Worm (Caenorhabditis elegans): Measurements from ENCODE around the gene C16C8.21.

C16C8.21 gene

DNA sequence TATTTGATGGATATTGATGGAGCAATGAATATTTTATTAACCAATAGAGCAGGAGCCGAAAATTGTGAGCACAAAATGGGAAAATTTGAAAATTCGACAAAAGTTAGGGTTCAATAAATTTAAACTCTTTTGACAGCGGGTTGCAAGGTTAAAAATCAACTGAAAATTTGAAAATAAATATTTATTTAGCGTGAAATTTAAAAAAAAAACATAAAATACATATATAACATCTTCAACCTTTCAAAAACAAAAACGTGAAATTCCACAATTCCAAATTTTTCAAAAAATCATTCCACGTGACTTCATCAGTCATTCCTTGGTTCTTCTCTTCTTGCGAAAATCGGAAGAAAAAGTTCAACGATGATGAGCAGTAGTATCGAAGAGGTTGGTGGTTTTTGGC is 18.6 kb upstream of the C16C8.21 start, which contains the start of gene C16C8.18 (continued):
- TF ChIP-seq madf-5 (GFP tag; IDR thresholded peaks at IDR 0.05) (no peak), lin-15B (tag; optimal IDR thresholded peaks at IDR 0.05) (no peak)

DNA sequence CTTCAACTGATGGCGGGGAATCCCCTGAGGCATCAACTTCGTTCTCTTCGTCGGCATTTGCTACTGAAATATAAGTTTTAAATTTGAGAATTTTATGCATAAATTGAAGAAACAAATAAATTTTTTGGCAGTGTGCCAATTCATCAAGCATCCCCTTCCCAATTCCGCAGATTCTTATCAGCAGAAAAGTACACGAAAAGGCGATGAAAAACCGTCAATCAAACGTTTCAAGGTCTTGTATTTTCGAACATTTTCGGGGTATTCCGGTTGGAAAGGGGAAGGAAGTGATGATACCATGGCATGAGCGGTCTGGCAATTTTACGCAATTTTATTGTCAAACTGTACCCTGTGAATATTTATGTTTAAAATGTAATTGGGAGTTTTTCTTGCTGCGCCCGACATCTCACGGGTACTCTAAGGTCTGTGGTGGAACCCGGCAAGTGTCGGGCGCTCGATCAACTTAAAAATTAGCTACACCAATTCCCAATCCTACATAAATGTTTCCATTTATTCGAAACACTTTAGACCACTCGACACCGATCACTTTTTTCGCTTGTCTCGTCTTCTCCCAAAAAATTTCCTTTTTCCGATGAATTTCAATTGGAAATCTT is 13.0 kb upstream of the C16C8.21 start:
- TF ChIP-seq ztf-7 (tag; optimal IDR thresholded peaks at IDR 0.05) (no peak), gei-8 (GFP tag; optimal IDR thresholded peaks at IDR 0.05) (no peak), ZK546.5 (tag; optimal IDR thresholded peaks at IDR 0.05) (no peak), ama-1 (optimal IDR thresholded peaks at IDR 0.05) (no peak), attf-4 (tag; optimal IDR thresholded peaks at IDR 0.05) (no peak), nhr-25 (tag; optimal IDR thresholded peaks at IDR 0.05; ENCODE audit: borderline replicate concordance, insufficient read depth) (peak; percentile 16), fkh-10 (GFP tag; optimal IDR thresholded peaks at IDR 0.05) (no peak), set-16 (GFP tag; IDR thresholded peaks at IDR 0.05) (no peak), nhr-28 (tag; optimal IDR thresholded peaks at IDR 0.05) (peak; percentile 34), pha-4 (GFP tag; IDR thresholded peaks at IDR 0.05) (no peak), pha-4 (tag; optimal IDR thresholded peaks at IDR 0.05) (no peak), dmd-6 (GFP tag; IDR thresholded peaks at IDR 0.05) (peak; percentile 55), snpc-4 (tag; optimal IDR thresholded peaks at IDR 0.05) (peak; percentile 16), mdt-29 (GFP tag; IDR thresholded peaks at IDR 0.05) (no peak), unc-62 (GFP tag; optimal IDR thresholded peaks at IDR 0.05 in 1 of 2) (peak in 1 of 2 experiments; percentile 30), unc-62 (tag; optimal IDR thresholded peaks at IDR 0.05) (no peak)

DNA sequence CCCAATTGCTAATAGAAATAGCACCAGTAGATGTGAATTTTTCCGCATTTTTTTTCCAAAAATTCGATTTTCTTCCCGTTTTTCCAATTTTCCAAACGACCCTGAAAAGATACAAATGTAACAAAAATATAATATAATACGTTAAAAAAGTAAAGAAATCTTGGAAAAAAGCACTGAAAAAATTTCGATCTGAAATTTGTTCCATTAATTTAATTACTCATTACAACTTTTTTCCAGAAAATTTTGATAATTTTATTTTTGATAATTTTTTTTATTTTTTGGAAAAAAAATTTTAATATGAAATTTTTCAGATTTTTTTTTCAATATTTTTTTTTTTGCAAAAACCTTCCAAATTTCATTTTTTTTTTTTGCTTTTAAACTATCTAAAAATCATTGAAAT is 11.6 kb upstream of the C16C8.21 start, which contains the start of gene skpo-2:
skpo-2 (minus strand) TSS at position 101 of the 400 bp plus-strand sequence.
- TF ChIP-seq lir-3 (tag; optimal IDR thresholded peaks at IDR 0.05), result no peak
- TF ChIP-seq lsy-2 (tag; optimal IDR thresholded peaks at IDR 0.05), result no peak
- no peak for TF ChIP-seq set-16 (GFP tag; IDR thresholded peaks at IDR 0.05)
- no peak for TF ChIP-seq saeg-2 (GFP tag; IDR thresholded peaks at IDR 0.05)
- no peak for TF ChIP-seq mdl-1 (tag; optimal IDR thresholded peaks at IDR 0.05)
- no peak for TF ChIP-seq F10B5.3 (tag; optimal IDR thresholded peaks at IDR 0.05)
- TF ChIP-seq rbr-2 (tag; optimal IDR thresholded peaks at IDR 0.05), result no peak
- TF ChIP-seq nhr-11 (tag; optimal IDR thresholded peaks at IDR 0.05), result no peak
- no peak for TF ChIP-seq ztf-7 (tag; optimal IDR thresholded peaks at IDR 0.05)
- TF ChIP-seq mep-1 (tag; optimal IDR thresholded peaks at IDR 0.05), result no peak
- TF ChIP-seq jun-1 (tag; optimal IDR thresholded peaks at IDR 0.05), result no peak
- no peak for TF ChIP-seq nhr-28 (tag; optimal IDR thresholded peaks at IDR 0.05)
- no peak for TF ChIP-seq gei-8 (GFP tag; optimal IDR thresholded peaks at IDR 0.05)
- no peak for TF ChIP-seq madf-5 (GFP tag; IDR thresholded peaks at IDR 0.05)

DNA sequence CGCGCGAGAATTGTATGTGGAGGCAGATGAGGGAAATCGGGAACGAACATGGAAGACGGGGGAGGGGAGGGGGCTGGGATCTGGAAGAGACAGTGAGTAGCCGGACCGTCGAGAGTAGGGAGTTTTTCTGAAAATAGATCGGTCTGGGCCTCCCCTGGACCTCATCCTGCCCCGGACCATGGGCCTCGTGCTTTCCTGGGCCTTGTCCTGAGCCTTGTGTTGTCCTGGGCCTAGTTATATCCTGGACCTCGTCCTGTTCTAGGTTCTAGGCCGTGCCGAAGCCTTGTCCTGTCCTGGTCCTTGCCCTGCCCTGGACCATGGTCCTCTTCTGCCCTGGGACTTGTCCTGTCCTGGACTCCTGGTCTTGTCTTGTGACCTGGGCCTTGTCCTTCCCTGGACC is 10.6 kb upstream of the C16C8.21 start:
- no peak for TF ChIP-seq nhr-10 (tag; optimal IDR thresholded peaks at IDR 0.05)
- peak; percentile 77 for TF ChIP-seq set-16 (GFP tag; IDR thresholded peaks at IDR 0.05)

DNA sequence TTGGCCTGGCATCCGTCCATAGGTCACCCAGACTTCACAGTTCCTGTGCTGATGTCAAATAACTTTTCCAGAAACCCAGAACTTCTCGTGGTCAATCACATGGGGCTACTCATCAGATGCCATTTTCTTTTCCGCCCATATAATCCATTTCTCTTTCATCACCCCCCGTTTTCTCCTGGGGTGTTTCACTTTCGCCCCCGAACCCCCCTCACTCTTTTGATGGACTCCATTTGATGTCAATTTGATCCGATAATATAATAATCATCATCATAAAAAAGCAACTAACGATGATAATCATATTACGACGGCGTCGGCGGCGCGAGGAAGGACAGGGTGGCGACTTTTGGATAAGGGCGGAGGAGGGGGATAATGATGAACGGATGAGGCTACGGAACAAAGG is 9.7 kb upstream of the C16C8.21 start:
- TF ChIP-seq mxl-2 (GFP tag; conservative IDR thresholded peaks at IDR 0.05), result no peak
- peak; percentile 2 for TF ChIP-seq hlh-11 (tag; optimal IDR thresholded peaks at IDR 0.05)

DNA sequence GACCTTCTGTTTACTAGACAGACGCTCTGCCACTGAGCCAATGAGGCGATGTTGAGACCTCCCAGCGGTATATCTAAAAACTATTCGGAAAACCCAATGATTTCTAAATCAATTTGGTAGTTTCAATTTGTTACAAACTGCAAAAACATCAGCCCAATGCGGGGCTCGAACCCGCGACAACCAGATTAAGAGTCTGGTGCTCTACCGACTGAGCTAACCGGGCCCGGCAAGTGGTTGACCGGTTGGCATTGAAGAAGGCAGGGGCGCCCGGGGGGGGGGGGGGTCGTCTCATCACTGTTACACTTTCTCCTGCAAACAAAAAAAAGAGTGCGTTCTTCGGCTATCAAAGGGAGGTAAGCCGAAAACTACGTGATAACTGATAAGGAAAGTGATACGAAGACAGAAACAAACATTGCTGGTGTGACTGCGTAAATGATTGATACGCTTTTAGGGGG is 8.7 kb upstream of the C16C8.21 start:
- TF ChIP-seq lir-3 (tag; optimal IDR thresholded peaks at IDR 0.05) (peak; percentile 48), lsy-2 (tag; optimal IDR thresholded peaks at IDR 0.05) (peak in 1 of 2 experiments; percentile 63), nhr-11 (tag; optimal IDR thresholded peaks at IDR 0.05) (no peak), ceh-82 (tag; optimal IDR thresholded peaks at IDR 0.05) (no peak), fkh-10 (GFP tag; optimal IDR thresholded peaks at IDR 0.05) (no peak), ztf-11 (tag; optimal IDR thresholded peaks at IDR 0.05) (no peak), zfp-3 (GFP tag; conservative IDR thresholded peaks at IDR 0.05) (peak; percentile 73; the same call in 1 of the 2 replicates), nhr-6 (tag; optimal IDR thresholded peaks at IDR 0.05) (no peak), R02D3.7 (tag; optimal IDR thresholded peaks at IDR 0.05) (no peak), mxl-3 (GFP tag; optimal IDR thresholded peaks at IDR 0.05) (peak; percentile 38), spr-3 (GFP tag; optimal IDR thresholded peaks at IDR 0.05) (peak; percentile 62), ztf-7 (tag; optimal IDR thresholded peaks at IDR 0.05) (no peak), Y75B8A.6 (GFP tag; IDR thresholded peaks at IDR 0.05) (no peak; the same call in 1 of the 2 replicates), nhr-25 (tag; optimal IDR thresholded peaks at IDR 0.05; ENCODE audit: borderline replicate concordance, insufficient read depth) (no peak), nhr-237 (tag; optimal IDR thresholded peaks at IDR 0.05) (no peak), ceh-20 (GFP tag; IDR thresholded peaks at IDR 0.05) (peak; percentile 59; the same call in 1 of the 2 replicates), daf-8 (GFP tag; IDR thresholded peaks at IDR 0.05) (no peak), hlh-11 (tag; optimal IDR thresholded peaks at IDR 0.05) (peak; percentile 81), unc-130 (GFP tag; optimal IDR thresholded peaks at IDR 0.05) (peak; percentile 60), gei-8 (GFP tag; optimal IDR thresholded peaks at IDR 0.05) (peak; percentile 91)
